Fruit fly (Drosophila melanogaster): Measurements from ENCODE around the gene Hgsnat.

DNA sequence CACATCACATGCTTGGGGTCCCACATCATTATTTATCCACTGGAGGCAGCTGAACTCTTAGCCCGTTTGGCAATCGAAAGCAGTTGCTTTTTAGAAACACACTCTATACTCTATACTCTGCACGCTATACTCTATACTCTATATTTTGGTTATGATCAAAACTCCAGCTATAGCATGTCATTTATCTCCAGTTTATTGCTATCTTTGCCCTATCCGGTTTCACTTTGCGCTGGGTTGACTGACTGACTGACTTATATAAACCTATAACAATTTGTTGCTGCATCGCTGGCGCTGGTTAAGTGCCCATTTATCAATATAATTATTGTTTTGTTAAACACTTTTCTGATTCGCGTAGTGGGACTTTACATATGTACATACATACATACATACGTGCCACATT, 25.0 kb downstream of the Hgsnat start:
- TF ChIP-seq fru (GFP tag; optimal IDR thresholded peaks at IDR 0.05) (no peak), Dfd (GFP tag; optimal IDR thresholded peaks at IDR 0.05) (no peak), foxo (GFP tag; optimal IDR thresholded peaks at IDR 0.05) (no peak), pan (optimal IDR thresholded peaks at IDR 0.05) (no peak), N (GFP tag; optimal IDR thresholded peaks at IDR 0.05) (no peak), jim (GFP tag; optimal IDR thresholded peaks at IDR 0.05) (no peak), Hr78 (GFP tag; optimal IDR thresholded peaks at IDR 0.05) (no peak), sage (GFP tag; optimal IDR thresholded peaks at IDR 0.05) (no peak), psq (GFP tag; optimal IDR thresholded peaks at IDR 0.05) (no peak), h (GFP tag; optimal IDR thresholded peaks at IDR 0.05) (no peak), tai (GFP tag; optimal IDR thresholded peaks at IDR 0.05) (no peak)
